Worm (Caenorhabditis elegans): ENCODE measurements around the gene F53A2.9.

The F53A2.9 gene

DNA sequence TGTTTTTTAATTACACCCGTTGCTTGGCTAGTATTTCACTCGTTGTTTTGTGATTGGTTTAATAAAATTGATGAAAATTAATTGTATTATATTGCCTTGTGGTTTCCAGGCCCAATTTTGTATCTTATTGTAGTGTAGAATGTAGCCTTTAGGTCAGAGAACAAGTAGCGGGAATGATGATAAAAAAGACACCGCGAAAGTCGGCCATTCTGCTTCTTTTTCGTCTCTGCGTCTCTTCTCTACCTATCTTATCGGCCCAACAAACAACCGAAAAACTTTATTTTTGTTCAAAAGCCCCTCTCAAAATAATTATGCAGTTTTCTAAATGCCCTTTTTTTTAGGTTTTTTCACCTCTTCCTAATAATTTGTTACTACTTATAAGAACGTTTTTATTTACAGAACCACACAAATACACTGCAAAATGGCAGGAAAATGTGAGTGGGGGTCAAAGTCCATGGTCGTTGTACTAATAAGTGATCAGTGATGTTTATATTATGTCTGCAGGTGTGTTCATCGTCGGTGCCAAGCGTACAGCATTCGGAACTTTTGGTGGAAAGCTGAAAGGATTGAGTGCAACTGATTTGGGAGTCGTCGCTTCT lies 14.5 kb downstream of the F53A2.9 start, which contains the start of gene acaa-2:
acaa-2 (plus strand) TSS at position 400 of the 599 bp plus-strand sequence.
- no peak for TF ChIP-seq ceh-82 (tag; optimal IDR thresholded peaks at IDR 0.05)
- no peak for TF ChIP-seq spr-1 (tag; optimal IDR thresholded peaks at IDR 0.05)
- TF ChIP-seq zip-11 (GFP tag; IDR thresholded peaks at IDR 0.05), result no peak
- TF ChIP-seq nhr-11 (tag; optimal IDR thresholded peaks at IDR 0.05), result peak; percentile 77
- TF ChIP-seq nhr-102 (tag; optimal IDR thresholded peaks at IDR 0.05), result no peak
- no peak for TF ChIP-seq fkh-10 (GFP tag; optimal IDR thresholded peaks at IDR 0.05)
- TF ChIP-seq nhr-10 (tag; optimal IDR thresholded peaks at IDR 0.05), result peak; percentile 75
- peak; percentile 62 for TF ChIP-seq hlh-30 (tag; optimal IDR thresholded peaks at IDR 0.05; ENCODE audit: insufficient read depth)
- no peak for TF ChIP-seq dmd-8 (GFP tag; IDR thresholded peaks at IDR 0.05)
- TF ChIP-seq ZK546.5 (tag; optimal IDR thresholded peaks at IDR 0.05), result no peak
- TF ChIP-seq attf-4 (tag; optimal IDR thresholded peaks at IDR 0.05), result no peak
- peak; percentile 73 for TF ChIP-seq dve-1 (tag; optimal IDR thresholded peaks at IDR 0.05; ENCODE audit: insufficient read depth)
- peak; percentile 29 for TF ChIP-seq nhr-6 (tag; optimal IDR thresholded peaks at IDR 0.05)
- TF ChIP-seq ZK337.2 (GFP tag; IDR thresholded peaks at IDR 0.05), result no peak
- no peak for TF ChIP-seq aly-2 (tag; optimal IDR thresholded peaks at IDR 0.05)
- no peak for TF ChIP-seq saeg-2 (GFP tag; IDR thresholded peaks at IDR 0.05)
- TF ChIP-seq lin-39 (tag; optimal IDR thresholded peaks at IDR 0.05), result no peak
- TF ChIP-seq Y105C5A.15 (GFP tag; IDR thresholded peaks at IDR 0.05), result no peak
- TF ChIP-seq jun-1 (tag; optimal IDR thresholded peaks at IDR 0.05), result no peak
- peak; percentile 40; the same call in 1 of the 2 replicates for TF ChIP-seq dmd-6 (GFP tag; IDR thresholded peaks at IDR 0.05)
- TF ChIP-seq duxl-1 (tag; optimal IDR thresholded peaks at IDR 0.05; ENCODE audit: poor library complexity), result peak; percentile 31
- TF ChIP-seq mes-2 (tag; optimal IDR thresholded peaks at IDR 0.05; ENCODE audit: poor library complexity, severe bottlenecking), result peak; percentile 36
- TF ChIP-seq ama-1 (optimal IDR thresholded peaks at IDR 0.05), result no peak
- TF ChIP-seq vab-7 (GFP tag; IDR thresholded peaks at IDR 0.05), result no peak
- peak; percentile 1 for TF ChIP-seq pqm-1 (tag; optimal IDR thresholded peaks at IDR 0.05)
- no peak for TF ChIP-seq tag-97 (GFP tag; IDR thresholded peaks at IDR 0.05)
- peak; percentile 49 for TF ChIP-seq mep-1 (tag; optimal IDR thresholded peaks at IDR 0.05)
- no peak for TF ChIP-seq ceh-28 (tag; optimal IDR thresholded peaks at IDR 0.05)
- TF ChIP-seq ceh-20 (GFP tag; IDR thresholded peaks at IDR 0.05), result no peak
- TF ChIP-seq hif-1 (tag; optimal IDR thresholded peaks at IDR 0.05), result no peak
- TF ChIP-seq mxl-2 (GFP tag; conservative IDR thresholded peaks at IDR 0.05), result no peak
- TF ChIP-seq ces-1 (GFP tag; optimal IDR thresholded peaks at IDR 0.05), result no peak
- peak in 1 of 2 experiments; percentile 30 for TF ChIP-seq lsy-2 (tag; optimal IDR thresholded peaks at IDR 0.05)
- peak; percentile 5 for TF ChIP-seq nhr-77 (tag; optimal IDR thresholded peaks at IDR 0.05)
- TF ChIP-seq F49E8.2 (tag; optimal IDR thresholded peaks at IDR 0.05; ENCODE audit: borderline replicate concordance), result no peak
- TF ChIP-seq zag-1 (tag; optimal IDR thresholded peaks at IDR 0.05), result no peak
- TF ChIP-seq lin-38 (GFP tag; IDR thresholded peaks at IDR 0.05), result peak; percentile 18; the same call in 1 of the 2 replicates
- peak; percentile 100 for TF ChIP-seq nhr-28 (tag; optimal IDR thresholded peaks at IDR 0.05)
- TF ChIP-seq F44E2.7 (GFP tag; IDR thresholded peaks at IDR 0.05), result no peak
- peak; percentile 40 for TF ChIP-seq hlh-11 (tag; optimal IDR thresholded peaks at IDR 0.05)
- TF ChIP-seq dpl-1 (GFP tag; optimal IDR thresholded peaks at IDR 0.05), result peak; percentile 37
- TF ChIP-seq set-16 (GFP tag; IDR thresholded peaks at IDR 0.05), result no peak
- TF ChIP-seq ceh-32 (tag; optimal IDR thresholded peaks at IDR 0.05; ENCODE audit: poor library complexity), result no peak
- 0 out of 2 replicates have a peak, but pooled peaks have one; percentile 36 for TF ChIP-seq snpc-1.2 (GFP tag; IDR thresholded peaks at IDR 0.05)
- TF ChIP-seq daf-8 (GFP tag; IDR thresholded peaks at IDR 0.05), result no peak
- no peak for TF ChIP-seq unc-130 (GFP tag; optimal IDR thresholded peaks at IDR 0.05)
- peak; percentile 1 for TF ChIP-seq ztf-7 (tag; optimal IDR thresholded peaks at IDR 0.05)
- TF ChIP-seq lin-15B (tag; optimal IDR thresholded peaks at IDR 0.05), result no peak
- no peak for TF ChIP-seq daf-16 (GFP tag; optimal IDR thresholded peaks at IDR 0.05)
- peak; percentile 62 for TF ChIP-seq daf-16 (tag; optimal IDR thresholded peaks at IDR 0.05)
